Worm (Caenorhabditis elegans): ENCODE results near the gene F56B3.4.

The F56B3.4 gene

DNA sequence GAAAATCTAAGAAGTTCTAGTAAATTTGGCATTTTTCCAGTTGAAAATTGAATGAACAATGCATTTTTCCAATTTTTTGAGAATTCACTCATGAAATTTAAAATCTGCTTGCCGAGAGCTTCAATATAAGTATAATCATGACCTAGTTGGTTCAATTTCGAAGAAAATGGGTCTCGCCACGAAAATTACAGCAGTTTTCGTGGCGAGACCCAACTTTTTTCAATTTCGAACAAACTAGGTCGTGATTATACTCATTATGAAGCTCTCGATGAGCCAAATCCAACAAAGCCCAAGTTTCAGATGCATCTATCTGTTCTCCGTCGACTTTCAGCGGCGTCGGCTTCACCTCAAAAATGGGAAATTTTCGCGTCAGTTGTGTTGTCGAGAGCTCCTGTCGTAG lies 6.4 kb upstream of the F56B3.4 start, which contains the start of gene mrpl-46:
mrpl-46 (plus strand) TSS at position 301 of the 400 bp plus-strand sequence.
- TF ChIP-seq nhr-23 (tag; optimal IDR thresholded peaks at IDR 0.05) (no peak), sea-2 (GFP tag; optimal IDR thresholded peaks at IDR 0.05) (no peak), fkh-2 (tag; optimal IDR thresholded peaks at IDR 0.05) (no peak), unc-62 (GFP tag; optimal IDR thresholded peaks at IDR 0.05) (no peak), ZK546.5 (tag; optimal IDR thresholded peaks at IDR 0.05) (no peak), pha-4 (tag; optimal IDR thresholded peaks at IDR 0.05) (no peak), elt-3 (tag; optimal IDR thresholded peaks at IDR 0.05) (no peak)

DNA sequence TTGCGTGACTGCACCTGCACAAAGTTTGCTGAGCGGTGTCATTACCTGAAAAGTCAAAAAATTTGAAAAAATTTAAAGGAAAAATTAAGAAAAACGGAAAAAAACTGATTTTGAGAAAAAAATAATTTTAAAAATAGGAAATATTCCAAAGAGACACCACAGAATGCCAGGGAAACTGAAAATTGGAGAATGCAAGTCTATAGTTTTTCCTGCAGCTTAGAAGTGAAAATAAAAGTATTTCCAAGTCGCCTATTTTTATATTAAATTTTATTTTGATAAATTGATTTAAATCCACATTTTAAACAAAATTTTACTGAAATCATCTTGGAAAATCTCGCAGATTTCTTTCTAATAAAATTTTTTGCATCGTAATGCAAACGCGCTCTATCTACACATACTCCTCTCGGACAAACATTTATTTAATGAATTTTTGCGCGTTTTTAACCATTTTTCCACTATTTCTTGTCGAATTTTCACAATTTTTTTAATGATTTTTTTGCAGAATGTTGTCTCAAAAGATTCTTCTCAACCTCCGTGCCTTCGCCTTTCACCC lies 2.5 kb upstream of the F56B3.4 start, which contains the start of the genes F56B3.11 and ech-5:
F56B3.11 (minus strand) TSS at position 51 of the 553 bp plus-strand sequence.
ech-5 (plus strand) TSS at position 503 of the 553 bp plus-strand sequence.
- TF ChIP-seq pqm-1 (tag; optimal IDR thresholded peaks at IDR 0.05) (peak; percentile 20), jun-1 (tag; optimal IDR thresholded peaks at IDR 0.05) (no peak), ceh-82 (tag; optimal IDR thresholded peaks at IDR 0.05) (no peak), ceh-9 (tag; optimal IDR thresholded peaks at IDR 0.05) (no peak), unc-62 (GFP tag; optimal IDR thresholded peaks at IDR 0.05) (no peak), nhr-43 (tag; optimal IDR thresholded peaks at IDR 0.05; ENCODE audit: poor library complexity, severe bottlenecking) (no peak), ZK546.5 (tag; optimal IDR thresholded peaks at IDR 0.05) (no peak), fos-1 (tag; optimal IDR thresholded peaks at IDR 0.05) (no peak), nhr-77 (tag; optimal IDR thresholded peaks at IDR 0.05) (no peak), ama-1 (optimal IDR thresholded peaks at IDR 0.05) (no peak), elt-3 (tag; optimal IDR thresholded peaks at IDR 0.05) (no peak), lin-15B (tag; optimal IDR thresholded peaks at IDR 0.05) (peak; percentile 92), snpc-4 (tag; optimal IDR thresholded peaks at IDR 0.05) (peak; percentile 2), hmg-11 (tag; optimal IDR thresholded peaks at IDR 0.05) (peak; percentile 75), egl-27 (tag; optimal IDR thresholded peaks at IDR 0.05) (no peak), ztf-4 (tag; optimal IDR thresholded peaks at IDR 0.05) (no peak), nhr-28 (tag; optimal IDR thresholded peaks at IDR 0.05) (no peak), elt-2 (tag; optimal IDR thresholded peaks at IDR 0.05) (peak; percentile 41), tbx-2 (tag; optimal IDR thresholded peaks at IDR 0.05) (no peak), skn-1 (tag; optimal IDR thresholded peaks at IDR 0.05) (peak; percentile 61), mdl-1 (tag; optimal IDR thresholded peaks at IDR 0.05) (no peak), ztf-11 (tag; optimal IDR thresholded peaks at IDR 0.05) (no peak), nhr-23 (tag; optimal IDR thresholded peaks at IDR 0.05) (peak; percentile 73), pha-4 (tag; optimal IDR thresholded peaks at IDR 0.05) (peak; percentile 74), eor-1 (tag; optimal IDR thresholded peaks at IDR 0.05) (peak in 1 of 2 experiments; percentile 10), nhr-25 (tag; optimal IDR thresholded peaks at IDR 0.05) (no peak), elt-1 (tag; optimal IDR thresholded peaks at IDR 0.05) (peak; percentile 81), daf-12 (tag; optimal IDR thresholded peaks at IDR 0.05) (no peak), sea-2 (GFP tag; optimal IDR thresholded peaks at IDR 0.05) (no peak), ceh-28 (tag; optimal IDR thresholded peaks at IDR 0.05) (no peak), nfya-1 (tag; optimal IDR thresholded peaks at IDR 0.05; ENCODE audit: insufficient read depth) (peak; percentile 28), nhr-237 (tag; optimal IDR thresholded peaks at IDR 0.05) (no peak), ceh-16 (tag; optimal IDR thresholded peaks at IDR 0.05) (no peak), lsy-12 (tag; optimal IDR thresholded peaks at IDR 0.05) (peak; percentile 75)

DNA sequence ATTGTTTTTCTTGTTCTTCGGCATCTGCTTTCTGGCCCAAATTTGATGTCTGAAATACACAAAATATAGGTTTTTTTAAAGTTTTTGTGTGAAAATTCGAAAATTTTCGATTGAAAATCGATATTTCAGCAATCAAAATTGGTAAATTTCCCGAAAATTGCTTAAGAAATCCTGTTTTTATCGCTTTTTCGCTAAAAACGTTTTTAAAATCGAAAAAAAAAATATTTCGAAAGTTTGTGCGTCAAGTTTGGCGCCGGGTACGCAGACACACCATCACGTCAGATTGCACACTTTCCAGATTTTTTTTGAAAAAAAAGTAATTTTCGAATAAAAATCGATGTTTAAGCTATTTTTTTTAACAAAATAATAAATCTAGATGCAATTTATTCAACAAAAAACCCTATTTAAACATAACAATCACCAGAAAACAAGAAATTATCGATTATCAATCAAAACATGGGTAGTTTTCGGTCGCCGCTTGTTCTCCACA lies 1.4 kb upstream of the F56B3.4 start, which contains the start of gene skr-18:
skr-18 (minus strand) TSS at position 51 of the 490 bp plus-strand sequence.
- no peak for TF ChIP-seq fkh-2 (tag; optimal IDR thresholded peaks at IDR 0.05)
- no peak for TF ChIP-seq elt-3 (tag; optimal IDR thresholded peaks at IDR 0.05)
- TF ChIP-seq zag-1 (tag; optimal IDR thresholded peaks at IDR 0.05), result no peak
- TF ChIP-seq skn-1 (tag; optimal IDR thresholded peaks at IDR 0.05), result no peak
- TF ChIP-seq hmg-11 (tag; optimal IDR thresholded peaks at IDR 0.05), result no peak
- no peak for TF ChIP-seq elt-2 (tag; optimal IDR thresholded peaks at IDR 0.05)
- TF ChIP-seq ceh-16 (tag; optimal IDR thresholded peaks at IDR 0.05), result no peak
- TF ChIP-seq jun-1 (tag; optimal IDR thresholded peaks at IDR 0.05), result no peak
- no peak for TF ChIP-seq mml-1 (tag; optimal IDR thresholded peaks at IDR 0.05)
- TF ChIP-seq lsy-12 (tag; optimal IDR thresholded peaks at IDR 0.05), result no peak
- TF ChIP-seq nhr-28 (tag; optimal IDR thresholded peaks at IDR 0.05), result no peak
- TF ChIP-seq egl-27 (tag; optimal IDR thresholded peaks at IDR 0.05), result no peak
